Worm (Caenorhabditis elegans) whole organism, L3 larva: Measurements from ENCODE around the gene F45E1.1.

Experiments used
- R02D3.7 ChIP-seq: fragments of 150-350 bp; optimal IDR thresholded peaks from 2 replicates; lab custom pipeline; 2014; ENCODE audit warnings: missing biosample characterization, missing genetic modification characterization
- ama-1 ChIP-seq: fragments of 150-350 bp; optimal IDR thresholded peaks from 2 replicates; lab custom pipeline; 2018
- ceh-16 ChIP-seq: sonication (generic microtip); optimal IDR thresholded peaks from 2 replicates; lab custom pipeline; 2017; ENCODE audit warnings: missing biosample characterization, missing genetic modification characterization
- ceh-28 ChIP-seq: fragments of 150-350 bp; optimal IDR thresholded peaks from 2 replicates; lab custom pipeline; 2014; ENCODE audit warnings: missing biosample characterization, missing genetic modification reagents, missing genetic modification characterization
- ceh-82 ChIP-seq: fragments of 150-350 bp; optimal IDR thresholded peaks from 2 replicates; lab custom pipeline; 2014; ENCODE audit warnings: missing biosample characterization, missing genetic modification characterization
- egl-5 ChIP-seq: fragments of 150-350 bp; optimal IDR thresholded peaks from 2 replicates; lab custom pipeline; 2017; ENCODE audit warnings: missing biosample characterization, missing genetic modification reagents, missing genetic modification characterization, inconsistent platforms
- elt-2 ChIP-seq: sonication (generic microtip); optimal IDR thresholded peaks from 2 replicates; lab custom pipeline; 2016; ENCODE audit warnings: missing genetic modification reagents, mild to moderate bottlenecking, missing genetic modification characterization, missing compliant biosample characterization
- eor-1 ChIP-seq, 2 experiments: fragments of 150-350 bp; optimal IDR thresholded peaks; 2 replicates each; lab custom pipeline; 2014 to 2018; ENCODE audit warnings: missing biosample characterization in 2 of 2, missing genetic modification characterization in 2 of 2
- fkh-10 ChIP-seq: sonication (generic microtip); optimal IDR thresholded peaks from 2 replicates; lab custom pipeline; 2017; ENCODE audit warnings: missing biosample characterization, missing genetic modification reagents, missing genetic modification characterization
- hmg-11 ChIP-seq: sonication (generic microtip); optimal IDR thresholded peaks from 2 replicates; lab custom pipeline; 2016; ENCODE audit warnings: missing genetic modification characterization, missing compliant biosample characterization
- jun-1 ChIP-seq: fragments of 150-350 bp; optimal IDR thresholded peaks from 2 replicates; lab custom pipeline; 2014; ENCODE audit warnings: missing biosample characterization, missing genetic modification reagents, missing genetic modification characterization
- lin-15B ChIP-seq: fragments of 150-350 bp; optimal IDR thresholded peaks from 2 replicates; lab custom pipeline; 2014; ENCODE audit warnings: missing biosample characterization, missing genetic modification characterization
- nfya-1 ChIP-seq: sonication (generic microtip); optimal IDR thresholded peaks from 2 replicates; lab custom pipeline; 2017; ENCODE audit warnings: missing genetic modification characterization, mild to moderate bottlenecking, missing compliant biosample characterization, antibody characterized with exemption, moderate library complexity; ENCODE audit not compliant: insufficient read depth
- nhr-11 ChIP-seq: fragments of 150-350 bp; optimal IDR thresholded peaks from 2 replicates; lab custom pipeline; 2014; ENCODE audit warnings: missing biosample characterization, missing genetic modification characterization
- nhr-12 ChIP-seq: fragments of 150-350 bp; optimal IDR thresholded peaks from 2 replicates; lab custom pipeline; 2014; ENCODE audit warnings: missing biosample characterization, missing genetic modification characterization
- nhr-237 ChIP-seq: fragments of 150-350 bp; optimal IDR thresholded peaks from 2 replicates; lab custom pipeline; 2014; ENCODE audit warnings: missing biosample characterization, missing genetic modification characterization
- nhr-25 ChIP-seq: sonication (generic microtip); optimal IDR thresholded peaks from 2 replicates; lab custom pipeline; 2017; ENCODE audit warnings: missing biosample characterization, missing genetic modification characterization
- nhr-28 ChIP-seq: fragments of 150-350 bp; optimal IDR thresholded peaks from 2 replicates; lab custom pipeline; 2014; ENCODE audit warnings: missing biosample characterization, missing genetic modification characterization
- nhr-67 ChIP-seq: fragments of 150-350 bp; optimal IDR thresholded peaks from 2 replicates; lab custom pipeline; 2014; ENCODE audit warnings: missing biosample characterization, missing genetic modification characterization
- nhr-77 ChIP-seq: fragments of 150-350 bp; optimal IDR thresholded peaks from 2 replicates; lab custom pipeline; 2014; ENCODE audit warnings: missing biosample characterization, missing genetic modification characterization
- pha-4 ChIP-seq: fragments of 150-350 bp; optimal IDR thresholded peaks from 2 replicates; lab custom pipeline; 2014; ENCODE audit warnings: missing biosample characterization, missing genetic modification reagents, missing genetic modification characterization
- pqm-1 ChIP-seq: fragments of 150-350 bp; optimal IDR thresholded peaks from 2 replicates; lab custom pipeline; 2017; ENCODE audit warnings: missing biosample characterization, missing genetic modification characterization, inconsistent platforms
- skn-1 ChIP-seq: fragments of 150-350 bp; optimal IDR thresholded peaks from 2 replicates; lab custom pipeline; 2014; ENCODE audit warnings: missing biosample characterization, missing genetic modification characterization
- snpc-4 ChIP-seq: fragments of 150-350 bp; optimal IDR thresholded peaks from 2 replicates; lab custom pipeline; 2014; ENCODE audit warnings: missing biosample characterization, missing genetic modification characterization
- tbx-2 ChIP-seq: sonication (generic microtip); optimal IDR thresholded peaks from 2 replicates; lab custom pipeline; 2016; ENCODE audit warnings: mild to moderate bottlenecking, missing genetic modification characterization, missing compliant biosample characterization
- unc-39 ChIP-seq: sonication (generic microtip); optimal IDR thresholded peaks from 4 replicates; lab custom pipeline; 2017; ENCODE audit warnings: missing biosample characterization, missing genetic modification characterization
- unc-62 ChIP-seq: fragments of 150-350 bp; sonication (generic microtip); optimal IDR thresholded peaks from 4 replicates; lab custom pipeline; 2014; ENCODE audit warnings: missing biosample characterization, missing genetic modification reagents, missing genetic modification characterization
- zag-1 ChIP-seq: fragments of 150-350 bp; optimal IDR thresholded peaks from 2 replicates; lab custom pipeline; 2014; ENCODE audit warnings: missing biosample characterization, missing genetic modification characterization

F45E1.1 gene

ce11 chrX:8052055-8052454, 48.6 kb downstream of the F45E1.1 start:
- no peak for TF ChIP-seq jun-1 (tag; lab: Kevin White, UChicago)
- no peak for TF ChIP-seq ceh-28 (tag; lab: Kevin White, UChicago)
- no peak for TF ChIP-seq nhr-67 (tag; lab: Kevin White, UChicago)
- no peak for TF ChIP-seq hmg-11 (tag; lab: Kevin White, UChicago)
- TF ChIP-seq ceh-16 (tag; lab: Kevin White, UChicago): no peak
- TF ChIP-seq nfya-1 (tag; lab: Kevin White, UChicago): no peak
- TF ChIP-seq snpc-4: no peak
- no peak for TF ChIP-seq tbx-2 (tag; lab: Kevin White, UChicago)
- no peak for TF ChIP-seq pqm-1 (tag; lab: Kevin White, UChicago)
- TF ChIP-seq nhr-25 (tag; lab: Kevin White, UChicago): no peak
- TF ChIP-seq nhr-11 (tag; lab: Kevin White, UChicago): no peak
- no peak for TF ChIP-seq nhr-237
- TF ChIP-seq R02D3.7 (tag; lab: Kevin White, UChicago): no peak
- TF ChIP-seq eor-1 (tag; optimal IDR thresholded peaks at IDR 0.05; lab: Kevin White, UChicago): no peak
- no peak for TF ChIP-seq nhr-77 (tag; lab: Kevin White, UChicago)
- no peak for TF ChIP-seq nhr-12 (tag; lab: Kevin White, UChicago)

ce11 chrX:8053008-8053441, 49.5 kb downstream of the F45E1.1 start:
- TF ChIP-seq hmg-11 (tag; lab: Kevin White, UChicago) (no peak), ceh-82 (tag; lab: Kevin White, UChicago) (no peak), fkh-10 (GFP tag; lab: Kevin White, UChicago) (no peak), tbx-2 (tag; lab: Kevin White, UChicago) (no peak), elt-2 (no peak), nfya-1 (tag; lab: Kevin White, UChicago) (peak; percentile 19), skn-1 (no peak), ama-1 (lab: Kevin White, UChicago) (no peak), ceh-28 (tag; lab: Kevin White, UChicago) (peak; percentile 49), zag-1 (tag; lab: Kevin White, UChicago) (no peak), unc-62 (GFP tag; lab: Kevin White, UChicago) (no peak), lin-15B (tag; lab: Kevin White, UChicago) (no peak)

- TF ChIP-seq pha-4 (tag; lab: Kevin White, UChicago) (no peak), unc-39 (tag; lab: Kevin White, UChicago) (no peak)
Observed at ce11 chrX:8054478-8054877, 51.0 kb downstream of the F45E1.1 start.

ce11 chrX:8057791-8058270, 54.3 kb downstream of the F45E1.1 start, which contains the start of gene dim-1:
TSS of gene dim-1 (minus strand) at chrX:8058220.
- no peak for TF ChIP-seq nhr-28 (tag; lab: Kevin White, UChicago)
- TF ChIP-seq egl-5 (tag; lab: Kevin White, UChicago): no peak
- TF ChIP-seq snpc-4: peak; percentile 0
- TF ChIP-seq nfya-1 (tag; lab: Kevin White, UChicago): peak; percentile 10
- peak; percentile 57 for TF ChIP-seq ceh-28 (tag; lab: Kevin White, UChicago)
